Worm (Caenorhabditis elegans) whole organism, L1 larva: ENCODE measurements around the gene drp-1.

Source experiments
- C04F5.9 ChIP-seq: sonication (generic microtip); optimal IDR thresholded peaks from 2 replicates; lab custom pipeline; 2016; ENCODE audit warnings: missing genetic modification characterization, missing compliant biosample characterization
- C16A3.4 ChIP-seq: fragments of 150-350 bp; optimal IDR thresholded peaks from 2 replicates; lab custom pipeline; 2014; ENCODE audit warnings: missing biosample characterization, missing genetic modification characterization
- C34B4.2 ChIP-seq: sonication (generic microtip); optimal IDR thresholded peaks from 2 replicates; lab custom pipeline; 2017; ENCODE audit warnings: mild to moderate bottlenecking, missing genetic modification characterization, missing compliant biosample characterization
- alr-1 ChIP-seq: fragments of 200-800 bp; sonication (Bioruptor generic); optimal IDR thresholded peaks from 2 replicates; lab custom pipeline; 2018; ENCODE audit warnings: borderline replicate concordance, mild to moderate bottlenecking, missing genetic modification characterization, missing compliant biosample characterization
- ama-1 ChIP-seq: fragments of 150-350 bp; optimal IDR thresholded peaks from 2 replicates; lab custom pipeline; 2014
- blmp-1 ChIP-seq: fragments of 150-350 bp; optimal IDR thresholded peaks from 2 replicates; lab custom pipeline; 2014; ENCODE audit warnings: missing biosample characterization, missing genetic modification characterization
- ceh-63 ChIP-seq: fragments of 200-800 bp; sonication (Bioruptor generic); optimal IDR thresholded peaks from 2 replicates; lab custom pipeline; 2018; ENCODE audit warnings: mild to moderate bottlenecking, missing genetic modification characterization, missing compliant biosample characterization
- ceh-82 ChIP-seq, 3 experiments: fragments of 150-350 bp in 1 of 3; sonication (generic microtip) in 2 of 3; optimal IDR thresholded peaks; 2 replicates each; lab custom pipeline; 2014 to 2017; ENCODE audit warnings: missing biosample characterization in 3 of 3, missing genetic modification characterization in 3 of 3
- ceh-90 ChIP-seq: sonication (generic microtip); optimal IDR thresholded peaks from 2 replicates; lab custom pipeline; 2016; ENCODE audit warnings: missing genetic modification characterization, missing compliant biosample characterization
- ces-1 ChIP-seq: fragments of 150-350 bp; optimal IDR thresholded peaks from 2 replicates; lab custom pipeline; 2014; ENCODE audit warnings: missing biosample characterization, missing genetic modification reagents, missing genetic modification characterization
- dpl-1 ChIP-seq, 3 experiments: fragments of 150-350 bp in 2 of 3; sonication (generic microtip) in 1 of 3; optimal IDR thresholded peaks; 2 replicates each; lab custom pipeline; 2014 to 2017; ENCODE audit warnings: missing biosample characterization in 3 of 3, missing genetic modification characterization in 3 of 3, missing genetic modification reagents in 3 of 3
- dsc-1 ChIP-seq: sonication (generic microtip); optimal IDR thresholded peaks from 2 replicates; lab custom pipeline; 2016; ENCODE audit warnings: mild to moderate bottlenecking, missing genetic modification characterization, missing compliant biosample characterization
- efl-1 ChIP-seq, 4 experiments: fragments of 150-350 bp; optimal IDR thresholded peaks in 3 of 4; peaks in 1 of 4; 1 replicate in 1 of 4; 2 replicates in 3 of 4; lab custom pipeline; 2014; ENCODE audit warnings: missing biosample characterization in 2 of 4, missing genetic modification characterization in 2 of 4, missing genetic modification reagents in 2 of 4
- efl-3 ChIP-seq: fragments of 200-800 bp; sonication (Bioruptor generic); optimal IDR thresholded peaks from 2 replicates; lab custom pipeline; 2018; ENCODE audit warnings: mild to moderate bottlenecking, missing genetic modification characterization, missing compliant biosample characterization
- egl-27 ChIP-seq, 2 experiments: fragments of 150-350 bp in 1 of 2; sonication (generic microtip); optimal IDR thresholded peaks; 3 replicates each; lab custom pipeline; 2017 to 2018; ENCODE audit warnings: missing biosample characterization in 2 of 2, missing genetic modification characterization in 2 of 2, missing genetic modification reagents in 2 of 2
- elt-3 ChIP-seq, 6 experiments: fragments of 150-350 bp in 1 of 6; sonication (generic microtip); optimal IDR thresholded peaks; 2 replicates each; lab custom pipeline; 2017 to 2018; ENCODE audit warnings: missing biosample characterization in 6 of 6, missing genetic modification characterization in 6 of 6, inconsistent platforms in 1 of 6
- ets-5 ChIP-seq: fragments of 200-800 bp; sonication (Bioruptor generic); IDR thresholded peaks from 2 replicates; pipeline ENCODE4 v1.3.6; 2022; ENCODE audit warnings: missing genetic modification characterization, missing compliant biosample characterization
- fkh-10 ChIP-seq: sonication (generic microtip); optimal IDR thresholded peaks from 2 replicates; lab custom pipeline; 2017; ENCODE audit warnings: missing biosample characterization, missing genetic modification reagents, missing genetic modification characterization
- fos-1 ChIP-seq: fragments of 150-350 bp; optimal IDR thresholded peaks from 2 replicates; lab custom pipeline; 2014; ENCODE audit warnings: missing biosample characterization, missing genetic modification characterization
- hlh-4 ChIP-seq: sonication (generic microtip); optimal IDR thresholded peaks from 2 replicates; lab custom pipeline; 2016; ENCODE audit warnings: mild to moderate bottlenecking, missing genetic modification characterization, missing compliant biosample characterization
- isw-1 ChIP-seq: fragments of 200-800 bp; sonication (Bioruptor generic); IDR thresholded peaks from 2 replicates; pipeline ENCODE4 v1.3.6; 2022; ENCODE audit warnings: missing genetic modification characterization, missing compliant biosample characterization
- jun-1 ChIP-seq: fragments of 150-350 bp; optimal IDR thresholded peaks from 2 replicates; lab custom pipeline; 2014; ENCODE audit warnings: missing biosample characterization, missing genetic modification reagents, missing genetic modification characterization
- lin-13 ChIP-seq: fragments of 150-350 bp; optimal IDR thresholded peaks from 2 replicates; lab custom pipeline; 2014; ENCODE audit warnings: missing biosample characterization, missing genetic modification reagents, missing genetic modification characterization
- lin-14 ChIP-seq: fragments of 200-800 bp; sonication (Bioruptor generic); optimal IDR thresholded peaks from 2 replicates; lab custom pipeline; 2018; ENCODE audit warnings: mild to moderate bottlenecking, missing genetic modification characterization, moderate library complexity, missing compliant biosample characterization
- lin-15B ChIP-seq: fragments of 150-350 bp; sonication (generic microtip); optimal IDR thresholded peaks from 3 replicates; lab custom pipeline; 2014; ENCODE audit warnings: missing biosample characterization, missing genetic modification characterization
- lin-35 ChIP-seq, 2 experiments: fragments of 150-350 bp; optimal IDR thresholded peaks; 2 replicates each; lab custom pipeline; 2014; ENCODE audit warnings: missing biosample characterization in 2 of 2, missing genetic modification characterization in 2 of 2, missing genetic modification reagents in 2 of 2
- lsy-2 ChIP-seq, 2 experiments: fragments of 150-350 bp; optimal IDR thresholded peaks; 2 replicates each; lab custom pipeline; 2014; ENCODE audit warnings: missing biosample characterization in 2 of 2, missing genetic modification characterization in 2 of 2
- mdl-1 ChIP-seq, 2 experiments: fragments of 150-350 bp; optimal IDR thresholded peaks; 2 replicates each; lab custom pipeline; 2014 to 2017; ENCODE audit warnings: missing biosample characterization in 2 of 2, missing genetic modification characterization in 2 of 2, inconsistent platforms in 1 of 2
- mef-2 ChIP-seq: fragments of 150-350 bp; optimal IDR thresholded peaks from 2 replicates; lab custom pipeline; 2014; ENCODE audit warnings: missing biosample characterization, missing genetic modification characterization
- nhr-11 ChIP-seq: fragments of 150-350 bp; optimal IDR thresholded peaks from 2 replicates; lab custom pipeline; 2014; ENCODE audit warnings: missing biosample characterization, missing genetic modification characterization
- nhr-19 ChIP-seq: fragments of 200-800 bp; sonication (Bioruptor generic); conservative IDR thresholded peaks from 2 replicates; pipeline ENCODE4 v1.3.6; 2022; ENCODE audit warnings: missing genetic modification characterization, missing compliant biosample characterization
- nhr-237 ChIP-seq: fragments of 150-350 bp; optimal IDR thresholded peaks from 2 replicates; lab custom pipeline; 2014; ENCODE audit warnings: missing biosample characterization, missing genetic modification characterization
- nhr-47 ChIP-seq: sonication (generic microtip); optimal IDR thresholded peaks from 2 replicates; lab custom pipeline; 2016; ENCODE audit warnings: mild to moderate bottlenecking, missing genetic modification characterization, moderate library complexity, missing compliant biosample characterization
- nhr-71 ChIP-seq: sonication (generic microtip); optimal IDR thresholded peaks from 2 replicates; lab custom pipeline; 2016; ENCODE audit warnings: mild to moderate bottlenecking, missing genetic modification characterization, moderate library complexity, missing compliant biosample characterization
- nhr-76 ChIP-seq: sonication (generic microtip); optimal IDR thresholded peaks from 2 replicates; lab custom pipeline; 2017; ENCODE audit warnings: missing biosample characterization, missing genetic modification characterization
- nhr-85 ChIP-seq: sonication (generic microtip); peaks from one replicate; lab custom pipeline; 2016; ENCODE audit warnings: missing genetic modification characterization, inconsistent platforms, missing compliant biosample characterization
- pqm-1 ChIP-seq: sonication (generic microtip); optimal IDR thresholded peaks from 3 replicates; lab custom pipeline; 2017; ENCODE audit warnings: missing biosample characterization, missing genetic modification characterization
- rnt-1 ChIP-seq: sonication (generic microtip); optimal IDR thresholded peaks from 2 replicates; lab custom pipeline; 2016; ENCODE audit warnings: mild to moderate bottlenecking, missing genetic modification characterization, moderate library complexity, missing compliant biosample characterization
- snpc-4 ChIP-seq: fragments of 150-350 bp; optimal IDR thresholded peaks from 2 replicates; lab custom pipeline; 2014; ENCODE audit warnings: missing biosample characterization, missing genetic modification characterization
- snu-23 ChIP-seq: sonication (generic microtip); optimal IDR thresholded peaks from 2 replicates; lab custom pipeline; 2016; ENCODE audit warnings: missing genetic modification characterization, missing compliant biosample characterization
- sox-4 ChIP-seq: sonication (generic microtip); optimal IDR thresholded peaks from 2 replicates; lab custom pipeline; 2016; ENCODE audit warnings: missing genetic modification characterization, missing compliant biosample characterization
- sptf-1 ChIP-seq: fragments of 150-350 bp; optimal IDR thresholded peaks from 2 replicates; lab custom pipeline; 2014; ENCODE audit warnings: missing biosample characterization, missing genetic modification characterization
- sup-37 ChIP-seq: fragments of 200-800 bp; sonication (Bioruptor generic); optimal IDR thresholded peaks from 2 replicates; lab custom pipeline; 2018; ENCODE audit warnings: mild to moderate bottlenecking, missing genetic modification characterization, missing compliant biosample characterization
- tlp-1 ChIP-seq: fragments of 150-350 bp; optimal IDR thresholded peaks from 2 replicates; lab custom pipeline; 2014; ENCODE audit warnings: missing biosample characterization, missing genetic modification characterization
- unc-130 ChIP-seq: fragments of 150-350 bp; optimal IDR thresholded peaks from 2 replicates; lab custom pipeline; 2017; ENCODE audit warnings: missing biosample characterization, missing genetic modification characterization, inconsistent platforms
- unc-86 ChIP-seq: sonication (generic microtip); optimal IDR thresholded peaks from 2 replicates; lab custom pipeline; 2016; ENCODE audit warnings: missing genetic modification characterization, missing compliant biosample characterization
- unc-98 ChIP-seq: fragments of 200-800 bp; sonication (Bioruptor generic); IDR thresholded peaks from 2 replicates; pipeline ENCODE4 v1.3.6; 2022; ENCODE audit warnings: missing genetic modification characterization, missing compliant biosample characterization
- xbp-1 ChIP-seq: sonication (generic microtip); optimal IDR thresholded peaks from 2 replicates; lab custom pipeline; 2016; ENCODE audit warnings: missing genetic modification characterization, missing compliant biosample characterization
- zag-1 ChIP-seq: fragments of 150-350 bp; optimal IDR thresholded peaks from 2 replicates; lab custom pipeline; 2014; ENCODE audit warnings: missing biosample characterization, missing genetic modification characterization

The drp-1 gene

DNA sequence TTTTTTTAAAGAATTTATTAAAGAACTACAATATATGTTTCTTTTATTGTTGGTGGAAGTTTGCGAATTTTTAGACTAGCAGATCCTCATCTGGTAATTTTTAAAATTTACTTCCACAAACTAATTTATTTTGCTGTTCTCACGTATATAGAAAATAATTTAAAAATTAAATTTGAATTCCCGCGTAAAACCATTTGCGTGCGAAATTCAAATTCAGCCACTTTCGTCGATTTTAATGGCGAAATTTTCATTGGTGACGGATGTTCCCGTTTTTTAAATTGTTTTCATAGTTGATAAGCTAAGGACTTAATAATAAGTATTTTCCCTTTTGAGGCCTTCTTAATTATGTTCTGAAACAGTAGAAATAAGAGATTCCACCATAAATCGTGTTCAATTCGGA lies 22.8 kb downstream of the drp-1 start:
- TF ChIP-seq dpl-1 (GFP tag; optimal IDR thresholded peaks at IDR 0.05; lab: Kevin White, UChicago) (peak; percentile 28 to 68 (median 44)), nhr-47 (no peak), nhr-11 (tag; lab: Kevin White, UChicago) (no peak), lsy-2 (tag; optimal IDR thresholded peaks at IDR 0.05; lab: Kevin White, UChicago) (no peak), efl-1 (optimal IDR thresholded peaks at IDR 0.05; lab: Kevin White, UChicago) (peak in 1 of 2 experiments; percentile 21), efl-1 (GFP tag; optimal IDR thresholded peaks at IDR 0.05 in 1 of 2; lab: Kevin White, UChicago) (peak; percentile 78 to 95), lin-15B (tag; lab: Kevin White, UChicago) (no peak), snpc-4 (tag; lab: Kevin White, UChicago) (no peak), isw-1 (GFP tag; lab: Robert Waterston, UW) (no peak), ceh-90 (tag; lab: Kevin White, UChicago) (no peak), mef-2 (tag; lab: Kevin White, UChicago) (no peak), lin-35 (GFP tag; optimal IDR thresholded peaks at IDR 0.05; lab: Kevin White, UChicago) (peak in 1 of 2 experiments; percentile 7), snu-23 (GFP tag; lab: Kevin White, UChicago) (no peak), sox-4 (no peak), sptf-1 (tag; lab: Kevin White, UChicago) (no peak), egl-27 (tag; optimal IDR thresholded peaks at IDR 0.05; lab: Kevin White, UChicago) (no peak)

DNA sequence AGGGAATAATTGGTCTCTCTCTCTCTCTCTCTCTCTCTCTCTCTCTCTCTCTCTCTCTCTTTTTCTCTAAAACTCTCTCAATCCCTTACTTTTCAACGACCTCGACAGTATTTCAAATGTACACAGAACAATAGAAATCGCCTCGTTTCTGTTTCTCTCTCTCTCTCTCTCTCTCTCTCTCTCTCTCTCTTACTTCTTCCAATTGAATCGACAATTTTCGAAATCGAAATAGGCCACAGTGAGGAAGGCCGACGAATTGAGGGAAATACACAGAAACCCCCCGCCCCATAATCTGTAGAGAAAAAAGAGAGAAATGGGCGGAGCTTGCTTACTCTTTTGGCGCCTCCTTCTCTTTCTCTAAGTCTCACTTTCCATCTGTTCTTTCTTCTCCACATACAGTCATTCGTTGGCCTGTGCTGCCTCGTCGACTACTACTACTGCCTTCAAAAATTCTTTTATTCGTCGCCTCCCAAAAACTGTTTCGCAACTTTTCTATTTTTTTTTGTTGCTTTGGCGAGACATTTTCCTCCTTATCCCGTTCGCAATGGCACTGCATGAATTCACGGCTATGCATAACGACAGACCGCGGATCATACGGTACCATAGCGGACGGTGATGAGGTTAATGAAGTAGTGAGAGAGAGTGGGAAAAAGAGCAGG lies 23.3 kb downstream of the drp-1 start:
- peak; percentile 81 for TF ChIP-seq nhr-71 (tag; lab: Kevin White, UChicago)
- TF ChIP-seq mef-2 (tag; lab: Kevin White, UChicago), result no peak
- no peak for TF ChIP-seq nhr-11 (tag; lab: Kevin White, UChicago)
- TF ChIP-seq nhr-85, result peak; percentile 99
- TF ChIP-seq mdl-1 (tag; optimal IDR thresholded peaks at IDR 0.05; lab: Kevin White, UChicago), result no peak
- peak; percentile 51 for TF ChIP-seq xbp-1
- no peak for TF ChIP-seq ces-1
- no peak for TF ChIP-seq isw-1 (GFP tag; lab: Robert Waterston, UW)
- TF ChIP-seq nhr-19 (GFP tag; lab: Robert Waterston, UW), result peak; percentile 54
- no peak for TF ChIP-seq dsc-1 (tag; lab: Kevin White, UChicago)
- no peak for TF ChIP-seq nhr-76 (tag; lab: Kevin White, UChicago)
- peak; percentile 17 for TF ChIP-seq rnt-1 (tag; lab: Kevin White, UChicago)
- TF ChIP-seq nhr-237 (tag; lab: Kevin White, UChicago), result peak; percentile 32
- TF ChIP-seq ceh-90 (tag; lab: Kevin White, UChicago), result no peak
- no peak for TF ChIP-seq C34B4.2
- TF ChIP-seq jun-1 (tag; lab: Kevin White, UChicago), result no peak
- TF ChIP-seq zag-1 (tag; lab: Kevin White, UChicago), result no peak
- TF ChIP-seq unc-86 (tag; lab: Kevin White, UChicago), result no peak
- peak; percentile 2 for TF ChIP-seq C16A3.4 (tag; lab: Kevin White, UChicago)
- TF ChIP-seq unc-130, result no peak
- no peak for TF ChIP-seq ets-5
- no peak for TF ChIP-seq lin-15B (tag; lab: Kevin White, UChicago)
- peak; percentile 87 for TF ChIP-seq lin-14 (GFP tag; lab: Kevin White, UChicago)
- peak; percentile 31 to 37 for TF ChIP-seq efl-1 (optimal IDR thresholded peaks at IDR 0.05; lab: Kevin White, UChicago)
- peak in 1 of 2 experiments; percentile 92 for TF ChIP-seq efl-1 (GFP tag; optimal IDR thresholded peaks at IDR 0.05 in 1 of 2; lab: Kevin White, UChicago)
- peak; percentile 66 for TF ChIP-seq nhr-47
- no peak for TF ChIP-seq fkh-10 (GFP tag; lab: Kevin White, UChicago)
- TF ChIP-seq tlp-1 (tag; lab: Kevin White, UChicago), result no peak
- TF ChIP-seq snu-23 (GFP tag; lab: Kevin White, UChicago), result peak; percentile 68
- TF ChIP-seq unc-98, result no peak
- peak; percentile 68 for TF ChIP-seq blmp-1
- TF ChIP-seq pqm-1 (tag; lab: Kevin White, UChicago), result no peak
- TF ChIP-seq sup-37, result no peak
- TF ChIP-seq ceh-63, result no peak
- TF ChIP-seq elt-3 (tag; optimal IDR thresholded peaks at IDR 0.05; lab: Kevin White, UChicago), result peak in 1 of 6 experiments; percentile 8
- no peak for TF ChIP-seq efl-3 (GFP tag; lab: Kevin White, UChicago)
- TF ChIP-seq alr-1 (tag; lab: Kevin White, UChicago), result no peak
- no peak for TF ChIP-seq C04F5.9 (tag; lab: Kevin White, UChicago)
- TF ChIP-seq ama-1 (lab: Kevin White, UChicago), result peak; percentile 86
- TF ChIP-seq ceh-82 (tag; optimal IDR thresholded peaks at IDR 0.05; lab: Kevin White, UChicago), result peak in 1 of 3 experiments; percentile 5
- TF ChIP-seq hlh-4, result no peak
- peak; percentile 47 for TF ChIP-seq lin-13
- TF ChIP-seq fos-1 (tag; lab: Kevin White, UChicago), result peak; percentile 43
